Worm (Caenorhabditis elegans) whole organism, mixed stage, embryonic: ENCODE measurements around the gene cec-5.

ENCODE experiments used
- M03D4.4 ChIP-seq: sonication (generic microtip); optimal IDR thresholded peaks from 2 replicates; lab custom pipeline; 2017; ENCODE audit warnings: mild to moderate bottlenecking, missing genetic modification characterization, missing compliant biosample characterization
- bed-3 ChIP-seq: fragments of 200-800 bp; sonication (Bioruptor generic); optimal IDR thresholded peaks from 3 replicates; lab custom pipeline; 2018; ENCODE audit warnings: mild to moderate bottlenecking, missing genetic modification characterization, moderate library complexity, missing compliant biosample characterization
- blmp-1 ChIP-seq: fragments of 150-350 bp; optimal IDR thresholded peaks from 2 replicates; lab custom pipeline; 2014; ENCODE audit warnings: missing biosample characterization, missing genetic modification characterization
- ceh-39 ChIP-seq: fragments of 150-350 bp; optimal IDR thresholded peaks from 2 replicates; lab custom pipeline; 2014; ENCODE audit warnings: missing biosample characterization, missing genetic modification characterization
- ceh-43 ChIP-seq: fragments of 200-800 bp; sonication (Bioruptor generic); optimal IDR thresholded peaks from 2 replicates; lab custom pipeline; 2018; ENCODE audit warnings: mild to moderate bottlenecking, missing genetic modification characterization, moderate library complexity, missing compliant biosample characterization
- ces-1 ChIP-seq: fragments of 150-350 bp; optimal IDR thresholded peaks from 2 replicates; lab custom pipeline; 2014; ENCODE audit warnings: missing biosample characterization, missing genetic modification reagents, missing genetic modification characterization
- cnd-1 ChIP-seq: fragments of 200-800 bp; sonication (Bioruptor generic); optimal IDR thresholded peaks from 2 replicates; lab custom pipeline; 2018; ENCODE audit warnings: mild to moderate bottlenecking, missing genetic modification characterization, missing compliant biosample characterization
- drap-1 ChIP-seq: fragments of 200-800 bp; sonication (Bioruptor generic); optimal IDR thresholded peaks from 3 replicates; lab custom pipeline; 2018; ENCODE audit warnings: mild to moderate bottlenecking, missing genetic modification characterization, missing compliant biosample characterization
- elt-1 ChIP-seq: sonication (generic microtip); optimal IDR thresholded peaks from 2 replicates; lab custom pipeline; 2017; ENCODE audit warnings: missing genetic modification characterization, mild to moderate bottlenecking, missing compliant biosample characterization, antibody characterized with exemption, moderate library complexity, borderline replicate concordance; ENCODE audit not compliant: insufficient read depth
- elt-3 ChIP-seq: fragments of 150-350 bp; optimal IDR thresholded peaks from 2 replicates; lab custom pipeline; 2014; ENCODE audit warnings: missing biosample characterization, missing genetic modification characterization
- flh-1 ChIP-seq: fragments of 200-800 bp; sonication (Bioruptor generic); optimal IDR thresholded peaks from 2 replicates; lab custom pipeline; 2018; ENCODE audit warnings: mild to moderate bottlenecking, missing genetic modification characterization, moderate library complexity, missing compliant biosample characterization
- hlh-1 ChIP-seq: fragments of 150-350 bp; optimal IDR thresholded peaks from 2 replicates; lab custom pipeline; 2014; ENCODE audit warnings: missing biosample characterization, missing genetic modification reagents, missing genetic modification characterization
- lin-13 ChIP-seq: fragments of 150-350 bp; optimal IDR thresholded peaks from 2 replicates; lab custom pipeline; 2014; ENCODE audit warnings: missing biosample characterization, missing genetic modification characterization
- lin-32 ChIP-seq: fragments of 200-800 bp; sonication (Bioruptor generic); optimal IDR thresholded peaks from 2 replicates; lab custom pipeline; 2018; ENCODE audit warnings: mild to moderate bottlenecking, missing genetic modification characterization, missing compliant biosample characterization
- lsy-2 ChIP-seq: fragments of 150-350 bp; optimal IDR thresholded peaks from 2 replicates; lab custom pipeline; 2014; ENCODE audit warnings: missing biosample characterization, missing genetic modification characterization
- mab-5 ChIP-seq: fragments of 150-350 bp; optimal IDR thresholded peaks from 2 replicates; lab custom pipeline; 2014; ENCODE audit warnings: missing biosample characterization, missing genetic modification characterization
- mls-2 ChIP-seq: sonication (generic microtip); optimal IDR thresholded peaks from 2 replicates; lab custom pipeline; 2016; ENCODE audit warnings: mild to moderate bottlenecking, missing genetic modification characterization, moderate library complexity, missing compliant biosample characterization
- nhr-12 ChIP-seq: fragments of 150-350 bp; optimal IDR thresholded peaks from 2 replicates; lab custom pipeline; 2014; ENCODE audit warnings: missing biosample characterization, missing genetic modification characterization
- nhr-2 ChIP-seq: fragments of 150-350 bp; optimal IDR thresholded peaks from 2 replicates; lab custom pipeline; 2014; ENCODE audit warnings: missing biosample characterization, missing genetic modification characterization
- nhr-237 ChIP-seq: fragments of 150-350 bp; optimal IDR thresholded peaks from 2 replicates; lab custom pipeline; 2014; ENCODE audit warnings: missing biosample characterization, missing genetic modification characterization
- nhr-28 ChIP-seq: fragments of 150-350 bp; optimal IDR thresholded peaks from 2 replicates; lab custom pipeline; 2014; ENCODE audit warnings: missing biosample characterization, missing genetic modification characterization
- nhr-76 ChIP-seq: sonication (generic microtip); optimal IDR thresholded peaks from 2 replicates; lab custom pipeline; 2017; ENCODE audit warnings: missing biosample characterization, missing genetic modification characterization
- pha-4 ChIP-seq: fragments of 150-350 bp; optimal IDR thresholded peaks from 2 replicates; lab custom pipeline; 2018; ENCODE audit warnings: missing biosample characterization, missing genetic modification reagents, missing genetic modification characterization
- sem-2 ChIP-seq: fragments of 200-800 bp; sonication (Bioruptor generic); optimal IDR thresholded peaks from 2 replicates; lab custom pipeline; 2018; ENCODE audit warnings: mild to moderate bottlenecking, missing genetic modification characterization, missing compliant biosample characterization
- snpc-4 ChIP-seq: fragments of 150-350 bp; optimal IDR thresholded peaks from 2 replicates; lab custom pipeline; 2014; ENCODE audit warnings: missing biosample characterization, missing genetic modification characterization
- sptf-1 ChIP-seq: sonication (generic microtip); optimal IDR thresholded peaks from 2 replicates; lab custom pipeline; 2017; ENCODE audit warnings: mild to moderate bottlenecking, missing genetic modification characterization, moderate library complexity, missing compliant biosample characterization
- unc-39 ChIP-seq: fragments of 150-350 bp; optimal IDR thresholded peaks from 2 replicates; lab custom pipeline; 2014; ENCODE audit warnings: missing biosample characterization, missing genetic modification characterization
- unc-62 ChIP-seq: fragments of 150-350 bp; optimal IDR thresholded peaks from 2 replicates; lab custom pipeline; 2014; ENCODE audit warnings: missing biosample characterization, missing genetic modification reagents, missing genetic modification characterization
- zip-8 ChIP-seq: fragments of 150-350 bp; optimal IDR thresholded peaks from 2 replicates; lab custom pipeline; 2014; ENCODE audit warnings: missing biosample characterization, missing genetic modification characterization
- ztf-11 ChIP-seq: fragments of 150-350 bp; optimal IDR thresholded peaks from 2 replicates; lab custom pipeline; 2014; ENCODE audit warnings: missing biosample characterization, missing genetic modification characterization

The cec-5 gene

ce11 chrIV:7559237-7559636 is 20.7 kb downstream of the cec-5 start:
- TF ChIP-seq nhr-12 (tag; lab: Kevin White, UChicago) (no peak), lsy-2 (tag; lab: Kevin White, UChicago) (no peak), lin-32 (GFP tag; lab: Kevin White, UChicago) (no peak), mls-2 (tag; lab: Kevin White, UChicago) (no peak), elt-3 (tag; lab: Kevin White, UChicago) (no peak), elt-1 (tag; lab: Kevin White, UChicago) (no peak), nhr-28 (no peak), hlh-1 (no peak), zip-8 (tag; lab: Kevin White, UChicago) (no peak), pha-4 (tag; lab: Kevin White, UChicago) (no peak), mab-5 (tag; lab: Kevin White, UChicago) (no peak), drap-1 (GFP tag; lab: Kevin White, UChicago) (no peak), cnd-1 (tag; lab: Kevin White, UChicago) (no peak), lin-13 (tag; lab: Kevin White, UChicago) (no peak), unc-39 (tag; lab: Kevin White, UChicago) (no peak), flh-1 (GFP tag; lab: Kevin White, UChicago) (no peak), M03D4.4 (tag; lab: Kevin White, UChicago) (no peak), sptf-1 (tag; lab: Kevin White, UChicago) (no peak)
- TF ChIP-seq, all 35 proteins: peak for 0

- TF ChIP-seq nhr-2 (tag; lab: Kevin White, UChicago) (no peak), zip-8 (tag; lab: Kevin White, UChicago) (no peak), nhr-28 (no peak), nhr-237 (tag; lab: Kevin White, UChicago) (no peak), sem-2 (GFP tag; lab: Kevin White, UChicago) (no peak), unc-62 (GFP tag; lab: Kevin White, UChicago) (no peak)
- TF ChIP-seq, all 35 proteins: peak for 0
Observed at ce11 chrIV:7558653-7559052, 21.3 kb downstream of the cec-5 start.

- TF ChIP-seq lin-13 (tag; lab: Kevin White, UChicago) (no peak), mls-2 (tag; lab: Kevin White, UChicago) (no peak), blmp-1 (no peak), elt-1 (tag; lab: Kevin White, UChicago) (no peak)
Observed at ce11 chrIV:7556265-7556866, 23.5 kb downstream of the cec-5 start, which contains the start of the genes F49E8.7, F49E8.8 and nprl-2. Gene F49E8.7 (minus strand): TSS chrIV:7556365. Gene F49E8.8 (plus strand): TSS chrIV:7556637. Gene nprl-2 (plus strand): TSS chrIV:7556816.

- no peak for TF ChIP-seq ztf-11
- TF ChIP-seq elt-1 (tag; lab: Kevin White, UChicago) = no peak
- no peak for TF ChIP-seq ceh-39
- TF ChIP-seq sem-2 (GFP tag; lab: Kevin White, UChicago) = no peak
- TF ChIP-seq lin-13 (tag; lab: Kevin White, UChicago) = no peak
- no peak for TF ChIP-seq ceh-43 (GFP tag; lab: Kevin White, UChicago)
Observed at ce11 chrIV:7554351-7554750, 25.6 kb downstream of the cec-5 start, which contains the start of gene F49E8.6. Gene F49E8.6 (minus strand): TSS chrIV:7554667.

ce11 chrIV:7552958-7553553 is 26.9 kb downstream of the cec-5 start, which contains the start of gene dif-1:
Gene dif-1 (minus strand): TSS chrIV:7553008.
- TF ChIP-seq pha-4 (tag; lab: Kevin White, UChicago) (no peak), nhr-28 (no peak), zip-8 (tag; lab: Kevin White, UChicago) (no peak), nhr-12 (tag; lab: Kevin White, UChicago) (peak; percentile 90), blmp-1 (no peak), mls-2 (tag; lab: Kevin White, UChicago) (no peak)

- TF ChIP-seq lsy-2 (tag; lab: Kevin White, UChicago) = no peak
- TF ChIP-seq ceh-43 (GFP tag; lab: Kevin White, UChicago) = no peak
- TF ChIP-seq lin-32 (GFP tag; lab: Kevin White, UChicago) = no peak
- no peak for TF ChIP-seq nhr-76 (tag; lab: Kevin White, UChicago)
- no peak for TF ChIP-seq bed-3 (GFP tag; lab: Kevin White, UChicago)
- TF ChIP-seq ces-1 (GFP tag; lab: Kevin White, UChicago) = no peak
- TF ChIP-seq ceh-39 = no peak
- TF ChIP-seq snpc-4 = no peak
- no peak for TF ChIP-seq elt-1 (tag; lab: Kevin White, UChicago)
- no peak for TF ChIP-seq lin-13 (tag; lab: Kevin White, UChicago)
- no peak for TF ChIP-seq blmp-1
- TF ChIP-seq cnd-1 (tag; lab: Kevin White, UChicago) = no peak
- TF ChIP-seq hlh-1 = no peak
Observed at ce11 chrIV:7552100-7552499, 27.8 kb downstream of the cec-5 start.
